Fruit fly (Drosophila melanogaster) Kc167 (cell line): Measurements from ENCODE around the gene CG13084.

ENCODE experiments used
- psq ChIP-seq: fragments of >200 bp; optimal IDR thresholded peaks from 2 replicates; lab custom pipeline; 2017; ENCODE audit warnings: missing external identifiers
- ttk ChIP-seq: sonication (Bioruptor generic); optimal IDR thresholded peaks from 2 replicates; lab custom pipeline; 2017; ENCODE audit warnings: missing external identifiers

- no peak for TF ChIP-seq ttk
- TF ChIP-seq psq (lab: Kevin White, UChicago), result no peak
Observed at dm6 chr2L:19469090-19469489, 15.6 kb upstream of the CG13084 start.
